Fruit fly (Drosophila melanogaster) whole organism, wandering third instar larva: ENCODE data around the gene mtTFB2.

Source experiments
- Abd-B ChIP-seq: fragments of >200 bp; optimal IDR thresholded peaks from 2 replicates; lab custom pipeline; 2017; ENCODE audit warnings: missing biosample characterization, missing genetic modification characterization
- CG32264 ChIP-seq: fragments of 200-800 bp; sonication (Bioruptor generic); optimal IDR thresholded peaks from 2 replicates; lab custom pipeline; 2016; ENCODE audit warnings: missing biosample characterization, missing genetic modification characterization
- CG9705 ChIP-seq: fragments of 200-800 bp; sonication (Bioruptor generic); optimal IDR thresholded peaks from 2 replicates; lab custom pipeline; 2018; ENCODE audit warnings: missing biosample characterization, mild to moderate bottlenecking, missing genetic modification characterization
- CrebA ChIP-seq: fragments of 200-800 bp; sonication (Bioruptor generic); optimal IDR thresholded peaks from 2 replicates; lab custom pipeline; 2016; ENCODE audit warnings: missing biosample characterization, mild to moderate bottlenecking, missing genetic modification characterization, borderline replicate concordance
- Dfd ChIP-seq: fragments of >200 bp; optimal IDR thresholded peaks from 2 replicates; lab custom pipeline; 2017; ENCODE audit warnings: missing biosample characterization, missing genetic modification characterization
- Dif ChIP-seq: fragments of 200-275, 200-300 bp; sonication (Bioruptor generic); optimal IDR thresholded peaks from 2 replicates; lab custom pipeline; 2018; ENCODE audit warnings: missing biosample characterization, missing genetic modification characterization; ENCODE audit not compliant: partially characterized antibody
- GATAd ChIP-seq: sonication (Bioruptor generic); optimal IDR thresholded peaks from 2 replicates; lab custom pipeline; 2016; ENCODE audit warnings: missing biosample characterization, missing genetic modification characterization
- HLH106 ChIP-seq: fragments of 200-800 bp; optimal IDR thresholded peaks from 3 replicates; lab custom pipeline; 2019; ENCODE audit warnings: missing biosample characterization, mild to moderate bottlenecking, missing genetic modification characterization, moderate library complexity
- Hnf4 ChIP-seq: fragments of 200-800 bp; sonication (Bioruptor generic); optimal IDR thresholded peaks from 2 replicates; lab custom pipeline; 2016; ENCODE audit warnings: missing biosample characterization, mild to moderate bottlenecking, missing genetic modification characterization
- Hr78 ChIP-seq: fragments of >200 bp; optimal IDR thresholded peaks from 2 replicates; lab custom pipeline; 2017; ENCODE audit warnings: missing biosample characterization, missing genetic modification characterization
- Hr83 ChIP-seq: fragments of 200-300 bp; sonication (Bioruptor generic); optimal IDR thresholded peaks from 2 replicates; lab custom pipeline; 2016; ENCODE audit warnings: missing biosample characterization, mild to moderate bottlenecking, missing genetic modification characterization, moderate library complexity; ENCODE audit not compliant: poor library complexity, severe bottlenecking
- Jra ChIP-seq: sonication (Bioruptor generic); optimal IDR thresholded peaks from 2 replicates; lab custom pipeline; 2016; ENCODE audit warnings: missing biosample characterization, missing genetic modification characterization
- Mio ChIP-seq: sonication (Bioruptor generic); optimal IDR thresholded peaks from 2 replicates; lab custom pipeline; 2016; ENCODE audit warnings: missing biosample characterization, missing genetic modification characterization
- Myc ChIP-seq: fragments of >200 bp; optimal IDR thresholded peaks from 2 replicates; lab custom pipeline; 2017
- N ChIP-seq: fragments of >200 bp; optimal IDR thresholded peaks from 2 replicates; lab custom pipeline; 2018; ENCODE audit warnings: missing biosample characterization, missing external identifiers, missing genetic modification characterization
- OdsH ChIP-seq: fragments of 200-800 bp; sonication (Bioruptor generic); optimal IDR thresholded peaks from 2 replicates; lab custom pipeline; 2016; ENCODE audit warnings: missing biosample characterization, mild to moderate bottlenecking, missing genetic modification characterization
- Rel ChIP-seq, 2 experiments: fragments of 200-800 bp; sonication (Bioruptor generic) in 1 of 2; optimal IDR thresholded peaks; 2 replicates in 1 of 2; 3 replicates in 1 of 2; lab custom pipeline; 2016 to 2019; ENCODE audit warnings: mild to moderate bottlenecking in 2 of 2, missing biosample characterization in 2 of 2, missing genetic modification characterization in 2 of 2, moderate library complexity in 1 of 2
- Sp1 ChIP-seq: fragments of 200-800 bp; sonication (Bioruptor generic); optimal IDR thresholded peaks from 3 replicates; lab custom pipeline; 2019; ENCODE audit warnings: missing biosample characterization, mild to moderate bottlenecking, missing genetic modification characterization, moderate library complexity
- Vsx2 ChIP-seq: fragments of 200-300, 225-300 bp; sonication (Bioruptor generic); optimal IDR thresholded peaks from 2 replicates; lab custom pipeline; 2018; ENCODE audit warnings: missing biosample characterization, missing genetic modification characterization; ENCODE audit not compliant: partially characterized antibody
- br ChIP-seq: fragments of 200-800 bp; sonication (Bioruptor generic); optimal IDR thresholded peaks from 2 replicates; lab custom pipeline; 2016; ENCODE audit warnings: missing biosample characterization, missing genetic modification characterization
- brk ChIP-seq: fragments of 200-800 bp; sonication (Bioruptor generic); optimal IDR thresholded peaks from 2 replicates; lab custom pipeline; 2016; ENCODE audit warnings: missing biosample characterization, mild to moderate bottlenecking, missing genetic modification characterization
- dl ChIP-seq, 2 experiments: fragments of 175-275, 200-275 bp in 1 of 2; fragments of 200-275 bp in 1 of 2; sonication (Bioruptor generic); optimal IDR thresholded peaks; lab custom pipeline; 2018; ENCODE audit warnings: mild to moderate bottlenecking in 2 of 2, missing biosample characterization in 2 of 2, missing genetic modification characterization in 2 of 2, moderate library complexity in 2 of 2; ENCODE audit not compliant: partially characterized antibody in 2 of 2, insufficient read depth in 1 of 2
- dmrt93B ChIP-seq: fragments of 200-800 bp; sonication (Bioruptor generic); optimal IDR thresholded peaks from 2 replicates; lab custom pipeline; 2018; ENCODE audit warnings: missing biosample characterization, mild to moderate bottlenecking, missing genetic modification characterization
- dsf ChIP-seq: sonication (Bioruptor generic); optimal IDR thresholded peaks from 2 replicates; lab custom pipeline; 2016; ENCODE audit warnings: missing biosample characterization, missing genetic modification characterization, borderline replicate concordance
- ey ChIP-seq: fragments of 200-800 bp; sonication (Bioruptor generic); optimal IDR thresholded peaks from 2 replicates; lab custom pipeline; 2016; ENCODE audit warnings: missing biosample characterization, missing genetic modification characterization
- foxo ChIP-seq, 2 experiments: fragments of 200-800 bp; sonication (Bioruptor generic); optimal IDR thresholded peaks; 2 replicates in 1 of 2; 3 replicates in 1 of 2; lab custom pipeline; 2016 to 2017; ENCODE audit warnings: missing biosample characterization in 2 of 2, missing genetic modification characterization in 2 of 2
- fru ChIP-seq: fragments of 200-800 bp; sonication (Bioruptor generic); optimal IDR thresholded peaks from 3 replicates; lab custom pipeline; 2016; ENCODE audit warnings: missing biosample characterization, mild to moderate bottlenecking, missing genetic modification characterization
- h ChIP-seq: fragments of 200-800 bp; sonication (Bioruptor generic); optimal IDR thresholded peaks from 3 replicates; lab custom pipeline; 2016; ENCODE audit warnings: missing biosample characterization, mild to moderate bottlenecking, missing genetic modification characterization
- jim ChIP-seq: fragments of 175-275, 200-325 bp; sonication (Bioruptor generic); optimal IDR thresholded peaks from 2 replicates; lab custom pipeline; 2016; ENCODE audit warnings: missing biosample characterization, mild to moderate bottlenecking, missing genetic modification characterization
- lola ChIP-seq: fragments of >200 bp; optimal IDR thresholded peaks from 2 replicates; lab custom pipeline; 2017; ENCODE audit warnings: missing biosample characterization, missing genetic modification characterization
- pan ChIP-seq: fragments of >200 bp; optimal IDR thresholded peaks from 2 replicates; lab custom pipeline; 2017
- psq ChIP-seq: fragments of 200-800 bp; sonication (Bioruptor generic); optimal IDR thresholded peaks from 3 replicates; lab custom pipeline; 2017; ENCODE audit warnings: missing biosample characterization, mild to moderate bottlenecking, missing genetic modification characterization, moderate library complexity
- rgr ChIP-seq: fragments of 200-800 bp; sonication (Bioruptor generic); optimal IDR thresholded peaks from 3 replicates; lab custom pipeline; 2016; ENCODE audit warnings: missing biosample characterization, mild to moderate bottlenecking, missing genetic modification characterization
- sage ChIP-seq: fragments of 200-800 bp; sonication (Bioruptor generic); optimal IDR thresholded peaks from 2 replicates; lab custom pipeline; 2016; ENCODE audit warnings: missing biosample characterization, mild to moderate bottlenecking, missing genetic modification characterization
- sv ChIP-seq: fragments of 200-800 bp; sonication (Bioruptor generic); optimal IDR thresholded peaks from 3 replicates; lab custom pipeline; 2016; ENCODE audit warnings: missing biosample characterization, missing genetic modification characterization
- tai ChIP-seq: sonication (Bioruptor generic); optimal IDR thresholded peaks from 2 replicates; lab custom pipeline; 2016; ENCODE audit warnings: missing biosample characterization, missing genetic modification characterization
- usp ChIP-seq: fragments of >200 bp; optimal IDR thresholded peaks from 2 replicates; lab custom pipeline; 2017; ENCODE audit warnings: missing biosample characterization, missing genetic modification characterization
- woc ChIP-seq: sonication (Bioruptor generic); optimal IDR thresholded peaks from 2 replicates; lab custom pipeline; 2016; ENCODE audit warnings: missing biosample characterization, mild to moderate bottlenecking, missing genetic modification characterization

The mtTFB2 gene

dm6 chr3R:10086222-10086621, 40.8 kb downstream of the mtTFB2 start:
- TF ChIP-seq OdsH (no peak), Dfd (GFP tag; lab: Kevin White, UChicago) (no peak), Myc (lab: Kevin White, UChicago) (no peak), dl (GFP tag; optimal IDR thresholded peaks at IDR 0.05; lab: Kevin White, UChicago; ENCODE audit: insufficient read depth in 1 of 2, partially characterized antibody in 2 of 2) (no peak), lola (no peak), Mio (GFP tag; lab: Kevin White, UChicago) (no peak), pan (no peak), dmrt93B (GFP tag; lab: Kevin White, UChicago) (no peak), Vsx2 (GFP tag; lab: Kevin White, UChicago) (no peak)

- peak; percentile 18 for TF ChIP-seq tai (GFP tag; lab: Kevin White, UChicago)
- TF ChIP-seq dsf (GFP tag; lab: Kevin White, UChicago) = no peak
Observed at dm6 chr3R:10086683-10087082, 41.3 kb downstream of the mtTFB2 start.

dm6 chr3R:10087206-10087927, 42.0 kb downstream of the mtTFB2 start:
- TF ChIP-seq usp = no peak
- no peak for TF ChIP-seq pan
- TF ChIP-seq jim (GFP tag; lab: Kevin White, UChicago) = peak; percentile 17
- peak; percentile 44 for TF ChIP-seq brk (GFP tag; lab: Kevin White, UChicago)
- peak; percentile 95 for TF ChIP-seq ey (GFP tag; lab: Kevin White, UChicago)
- peak; percentile 54 for TF ChIP-seq CG32264
- TF ChIP-seq sage (GFP tag; lab: Kevin White, UChicago) = peak; percentile 53
- peak; percentile 94 for TF ChIP-seq br
- peak; percentile 95 for TF ChIP-seq h (GFP tag; lab: Kevin White, UChicago)
- peak; percentile 92 for TF ChIP-seq tai (GFP tag; lab: Kevin White, UChicago)
- peak; percentile 79 for TF ChIP-seq Vsx2 (GFP tag; lab: Kevin White, UChicago)
- TF ChIP-seq Sp1 (GFP tag; lab: Kevin White, UChicago) = peak; percentile 84
- peak; percentile 52 to 96 for TF ChIP-seq foxo (GFP tag; optimal IDR thresholded peaks at IDR 0.05; lab: Kevin White, UChicago)
- peak; percentile 8 for TF ChIP-seq Abd-B (GFP tag; lab: Kevin White, UChicago)
- peak; percentile 84 for TF ChIP-seq HLH106 (tag; lab: Kevin White, UChicago)
- peak; percentile 33 for TF ChIP-seq CG9705 (GFP tag; lab: Kevin White, UChicago)
- peak; percentile 69 for TF ChIP-seq dmrt93B (GFP tag; lab: Kevin White, UChicago)
- peak; percentile 62 for TF ChIP-seq sv (GFP tag; lab: Kevin White, UChicago)
- peak; percentile 94 for TF ChIP-seq rgr (GFP tag; lab: Kevin White, UChicago)
- TF ChIP-seq Dif (GFP tag; lab: Kevin White, UChicago) = peak; percentile 94
- peak; percentile 93 for TF ChIP-seq fru (GFP tag; lab: Kevin White, UChicago)
- peak; percentile 42 for TF ChIP-seq CrebA
- TF ChIP-seq Myc (lab: Kevin White, UChicago) = no peak
- TF ChIP-seq woc (GFP tag; lab: Kevin White, UChicago) = peak; percentile 92
- peak; percentile 77 for TF ChIP-seq Hr83 (GFP tag; lab: Kevin White, UChicago)
- peak; percentile 92 for TF ChIP-seq Hnf4
- peak; percentile 25 for TF ChIP-seq N (GFP tag; lab: Kevin White, UChicago)
- peak; percentile 81 for TF ChIP-seq Jra
- no peak for TF ChIP-seq Hr78 (GFP tag; lab: Kevin White, UChicago)
- TF ChIP-seq Rel (GFP tag; optimal IDR thresholded peaks at IDR 0.05; lab: Kevin White, UChicago) = peak; percentile 24
- TF ChIP-seq Rel (tag; optimal IDR thresholded peaks at IDR 0.05; lab: Kevin White, UChicago) = peak; percentile 51
- no peak for TF ChIP-seq Dfd (GFP tag; lab: Kevin White, UChicago)
- TF ChIP-seq lola = peak; percentile 47
- TF ChIP-seq dl (GFP tag; optimal IDR thresholded peaks at IDR 0.05; lab: Kevin White, UChicago; ENCODE audit: insufficient read depth in 1 of 2, partially characterized antibody in 2 of 2) = peak; percentile 81 to 84
- TF ChIP-seq dsf (GFP tag; lab: Kevin White, UChicago) = peak; percentile 39
- TF ChIP-seq OdsH = peak; percentile 94
- TF ChIP-seq psq = peak; percentile 99
- no peak for TF ChIP-seq GATAd
- TF ChIP-seq Mio (GFP tag; lab: Kevin White, UChicago) = peak; percentile 69
- TF ChIP-seq, all 38 proteins: peak for 32
